Worm (Caenorhabditis elegans) whole organism, young adult: ENCODE results near the gene F12A10.1.

Experiments
- B0019.2 ChIP-seq: fragments of 200-800 bp; sonication (Bioruptor generic); conservative IDR thresholded peaks from 2 replicates; pipeline ENCODE4 v1.3.6; 2022; ENCODE audit warnings: missing genetic modification reagents, missing genetic modification characterization, missing compliant biosample characterization
- B0336.3 ChIP-seq: fragments of 200-800 bp; sonication (Bioruptor generic); IDR thresholded peaks from 2 replicates; pipeline ENCODE4 v1.3.6; 2022; ENCODE audit warnings: missing genetic modification characterization, missing compliant biosample characterization
- C06A6.2 ChIP-seq: fragments of 200-800 bp; sonication (Bioruptor generic); conservative IDR thresholded peaks from 2 replicates; pipeline ENCODE4 v1.3.6; 2022; ENCODE audit warnings: missing genetic modification characterization, missing compliant biosample characterization
- D2030.7 ChIP-seq: fragments of 200-800 bp; sonication (Bioruptor generic); IDR thresholded peaks from 2 replicates; pipeline ENCODE4 v1.3.6; 2022; ENCODE audit warnings: missing genetic modification reagents, missing genetic modification characterization, missing compliant biosample characterization
- F22D6.2 ChIP-seq: sonication (generic microtip); optimal IDR thresholded peaks from 2 replicates; lab custom pipeline; 2016; ENCODE audit warnings: mild to moderate bottlenecking, missing genetic modification characterization, missing compliant biosample characterization
- F39B2.1 ChIP-seq: fragments of 200-800 bp; sonication (Bioruptor generic); IDR thresholded peaks from 2 replicates; pipeline ENCODE4 v1.3.6; 2022; ENCODE audit warnings: missing genetic modification reagents, missing genetic modification characterization, missing compliant biosample characterization
- ZK185.1 ChIP-seq: sonication (generic microtip); optimal IDR thresholded peaks from 2 replicates; lab custom pipeline; 2016; ENCODE audit warnings: mild to moderate bottlenecking, missing genetic modification characterization, missing compliant biosample characterization; ENCODE audit not compliant: poor library complexity, severe bottlenecking
- atf-7 ChIP-seq: sonication (generic microtip); optimal IDR thresholded peaks from 2 replicates; lab custom pipeline; 2017; ENCODE audit warnings: mild to moderate bottlenecking, missing genetic modification characterization, missing compliant biosample characterization
- attf-6 ChIP-seq: fragments of 200-800 bp; sonication (Bioruptor generic); IDR thresholded peaks from 2 replicates; pipeline ENCODE4 v1.3.6; 2022; ENCODE audit warnings: missing genetic modification reagents, missing genetic modification characterization, missing compliant biosample characterization
- bed-2 ChIP-seq: fragments of 200-800 bp; sonication (Bioruptor generic); IDR thresholded peaks from 2 replicates; pipeline ENCODE4 v1.3.6; 2022; ENCODE audit warnings: missing genetic modification reagents, missing genetic modification characterization, missing compliant biosample characterization
- cebp-1 ChIP-seq, 2 experiments: fragments of 200-800 bp in 1 of 2; sonication (Bioruptor generic) in 1 of 2; sonication (generic microtip) in 1 of 2; IDR thresholded peaks in 1 of 2; optimal IDR thresholded peaks in 1 of 2; 2 replicates each; pipeline versions ENCODE4 v1.3.6 to Lab custom; 2017 to 2022; ENCODE audit warnings: missing compliant biosample characterization in 2 of 2, missing genetic modification characterization in 2 of 2, mild to moderate bottlenecking in 1 of 2, missing genetic modification reagents in 1 of 2, moderate library complexity in 1 of 2
- ceh-100 ChIP-seq: fragments of 200-800 bp; sonication (Bioruptor generic); IDR thresholded peaks from 2 replicates; pipeline ENCODE4 v1.3.6; 2022; ENCODE audit warnings: missing genetic modification reagents, missing genetic modification characterization, missing compliant biosample characterization
- ceh-79 ChIP-seq: sonication (generic microtip); optimal IDR thresholded peaks from 2 replicates; lab custom pipeline; 2017; ENCODE audit warnings: mild to moderate bottlenecking, missing genetic modification characterization, missing compliant biosample characterization
- die-1 ChIP-seq: sonication (generic microtip); optimal IDR thresholded peaks from 2 replicates; lab custom pipeline; 2016; ENCODE audit warnings: missing genotype, mild to moderate bottlenecking, missing genetic modification characterization, missing compliant biosample characterization
- egl-18 ChIP-seq: fragments of 200-800 bp; sonication (Bioruptor generic); IDR thresholded peaks from 2 replicates; pipeline ENCODE4 v1.3.6; 2022; ENCODE audit warnings: missing genetic modification reagents, missing genetic modification characterization, missing compliant biosample characterization
- egrh-3 ChIP-seq: fragments of 200-800 bp; sonication (Bioruptor generic); IDR thresholded peaks from 2 replicates; pipeline ENCODE4 v1.3.6; 2022; ENCODE audit warnings: missing genetic modification reagents, missing genetic modification characterization, missing compliant biosample characterization
- ets-4 ChIP-seq: fragments of 200-800 bp; sonication (Bioruptor generic); optimal IDR thresholded peaks from 2 replicates; lab custom pipeline; 2018; ENCODE audit warnings: mild to moderate bottlenecking, missing genetic modification characterization, missing compliant biosample characterization
- fkh-3 ChIP-seq: sonication (generic microtip); optimal IDR thresholded peaks from 2 replicates; lab custom pipeline; 2016; ENCODE audit warnings: mild to moderate bottlenecking, missing genetic modification characterization, missing compliant biosample characterization
- him-1 ChIP-seq: sonication (generic microtip); optimal IDR thresholded peaks from 2 replicates; lab custom pipeline; 2016; ENCODE audit warnings: missing genotype, missing genetic modification reagents, missing genetic modification characterization, missing compliant biosample characterization
- let-526 ChIP-seq: fragments of 200-800 bp; sonication (Bioruptor generic); IDR thresholded peaks from 2 replicates; pipeline ENCODE4 v1.3.6; 2022; ENCODE audit warnings: missing genetic modification reagents, missing genetic modification characterization, missing compliant biosample characterization
- let-607 ChIP-seq, 2 experiments: fragments of 200-800 bp in 1 of 2; sonication (Bioruptor generic) in 1 of 2; sonication (generic microtip) in 1 of 2; optimal IDR thresholded peaks; 2 replicates each; lab custom pipeline; 2016 to 2018; ENCODE audit warnings: mild to moderate bottlenecking in 2 of 2, missing compliant biosample characterization in 2 of 2, missing genetic modification characterization in 2 of 2, moderate library complexity in 2 of 2, missing genotype in 1 of 2
- lin-26 ChIP-seq: fragments of 200-800 bp; sonication (Bioruptor generic); IDR thresholded peaks from 2 replicates; pipeline ENCODE4 v1.3.6; 2022; ENCODE audit warnings: missing genetic modification reagents, missing genetic modification characterization, missing compliant biosample characterization
- lin-54 ChIP-seq: fragments of 200-800 bp; sonication (Bioruptor generic); optimal IDR thresholded peaks from 2 replicates; lab custom pipeline; 2018; ENCODE audit warnings: mild to moderate bottlenecking, missing genetic modification characterization, missing compliant biosample characterization
- lir-1 ChIP-seq: fragments of 200-800 bp; sonication (Bioruptor generic); conservative IDR thresholded peaks from 2 replicates; pipeline ENCODE4 v1.3.6; 2022; ENCODE audit warnings: missing genetic modification reagents, missing genetic modification characterization, missing compliant biosample characterization
- madf-10 ChIP-seq: sonication (generic microtip); optimal IDR thresholded peaks from 2 replicates; lab custom pipeline; 2016; ENCODE audit warnings: mild to moderate bottlenecking, missing genetic modification characterization, missing compliant biosample characterization
- madf-3 ChIP-seq: fragments of 200-800 bp; sonication (Bioruptor generic); IDR thresholded peaks from 2 replicates; pipeline ENCODE4 v1.3.6; 2022; ENCODE audit warnings: missing genetic modification reagents, missing genetic modification characterization, missing compliant biosample characterization
- mel-28 ChIP-seq: sonication (generic microtip); optimal IDR thresholded peaks from 2 replicates; lab custom pipeline; 2016; ENCODE audit warnings: borderline replicate concordance, mild to moderate bottlenecking, missing genetic modification characterization, missing compliant biosample characterization
- mxl-1 ChIP-seq: sonication (generic microtip); optimal IDR thresholded peaks from 2 replicates; lab custom pipeline; 2016; ENCODE audit warnings: missing genetic modification characterization, missing compliant biosample characterization
- nfya-1 ChIP-seq: sonication (generic microtip); optimal IDR thresholded peaks from 2 replicates; lab custom pipeline; 2017; ENCODE audit warnings: antibody characterized with exemption, missing compliant biosample characterization, missing genetic modification characterization, borderline replicate concordance; ENCODE audit not compliant: insufficient read depth
- nhr-80 ChIP-seq: sonication (generic microtip); optimal IDR thresholded peaks from 2 replicates; lab custom pipeline; 2016; ENCODE audit warnings: missing genetic modification characterization, missing compliant biosample characterization
- sdz-38 ChIP-seq: sonication (generic microtip); optimal IDR thresholded peaks from 2 replicates; lab custom pipeline; 2016; ENCODE audit warnings: missing genotype, missing genetic modification characterization, missing compliant biosample characterization
- snpc-1.3 ChIP-seq: sonication (generic microtip); optimal IDR thresholded peaks from 2 replicates; lab custom pipeline; 2017; ENCODE audit warnings: missing genetic modification characterization, mild to moderate bottlenecking, missing compliant biosample characterization, antibody characterized with exemption, moderate library complexity, missing genotype, missing genetic modification reagents; ENCODE audit not compliant: insufficient read depth
- tlf-1 ChIP-seq: fragments of 200-800 bp; sonication (Bioruptor generic); optimal IDR thresholded peaks from 2 replicates; lab custom pipeline; 2018; ENCODE audit warnings: mild to moderate bottlenecking, missing genetic modification characterization, missing compliant biosample characterization
- unc-62 ChIP-seq: fragments of 150-350 bp; optimal IDR thresholded peaks from 2 replicates; lab custom pipeline; 2014; ENCODE audit warnings: missing biosample characterization, missing genetic modification reagents, missing genetic modification characterization
- ztf-18 ChIP-seq: sonication (generic microtip); optimal IDR thresholded peaks from 2 replicates; lab custom pipeline; 2016; ENCODE audit warnings: missing genotype, mild to moderate bottlenecking, missing genetic modification characterization, missing compliant biosample characterization
- ztf-22 ChIP-seq: fragments of 200-800 bp; sonication (Bioruptor generic); optimal IDR thresholded peaks from 2 replicates; lab custom pipeline; 2018; ENCODE audit warnings: mild to moderate bottlenecking, missing genetic modification characterization, moderate library complexity, missing compliant biosample characterization
- ztf-25 ChIP-seq: fragments of 200-800 bp; sonication (Bioruptor generic); IDR thresholded peaks from 2 replicates; pipeline ENCODE4 v1.3.6; 2022; ENCODE audit warnings: missing genetic modification reagents, missing genetic modification characterization, missing compliant biosample characterization

F12A10.1 gene

DNA sequence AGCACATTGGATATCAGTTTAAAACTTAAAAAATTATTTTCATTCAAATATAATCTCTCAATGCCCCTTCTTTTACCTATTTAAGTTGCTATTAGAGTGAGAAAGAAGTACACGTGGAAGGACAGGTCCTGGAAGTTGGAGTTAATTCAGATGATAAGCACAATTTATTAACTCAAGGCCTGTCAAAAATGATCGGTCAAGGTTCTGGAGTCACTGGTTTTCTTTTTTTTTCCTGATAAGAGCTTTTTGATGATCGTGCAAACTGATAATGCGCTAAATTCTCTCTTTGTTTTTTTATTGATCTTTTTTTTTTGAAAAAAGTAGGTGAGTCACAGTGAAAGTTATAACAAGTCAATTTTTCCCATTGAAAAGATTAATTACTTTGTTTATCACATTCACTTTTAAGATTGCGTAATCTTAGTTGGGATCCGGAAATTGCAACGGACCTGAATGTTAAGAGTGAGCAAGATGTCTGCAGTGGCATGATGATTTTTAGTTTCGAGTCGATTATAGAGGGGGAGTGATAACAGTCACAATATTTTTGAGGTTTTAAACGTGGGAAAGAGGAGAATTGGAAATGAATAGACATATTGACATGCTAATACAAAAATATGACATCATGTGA, 16.2 kb downstream of the F12A10.1 start:
- peak; percentile 90 for TF ChIP-seq nhr-80 (tag; lab: Kevin White, UChicago)
- TF ChIP-seq let-607 (tag; optimal IDR thresholded peaks at IDR 0.05; lab: Kevin White, UChicago), result peak; percentile 88 to 93
- peak; percentile 34 for TF ChIP-seq unc-62
- TF ChIP-seq cebp-1 (GFP tag; IDR thresholded peaks at IDR 0.05; lab: Robert Waterston, UW), result no peak
- TF ChIP-seq cebp-1 (tag; optimal IDR thresholded peaks at IDR 0.05; lab: Kevin White, UChicago), result no peak
- peak; percentile 78 for TF ChIP-seq atf-7 (tag; lab: Kevin White, UChicago)
- TF ChIP-seq bed-2 (GFP tag; lab: Robert Waterston, UW), result no peak

DNA sequence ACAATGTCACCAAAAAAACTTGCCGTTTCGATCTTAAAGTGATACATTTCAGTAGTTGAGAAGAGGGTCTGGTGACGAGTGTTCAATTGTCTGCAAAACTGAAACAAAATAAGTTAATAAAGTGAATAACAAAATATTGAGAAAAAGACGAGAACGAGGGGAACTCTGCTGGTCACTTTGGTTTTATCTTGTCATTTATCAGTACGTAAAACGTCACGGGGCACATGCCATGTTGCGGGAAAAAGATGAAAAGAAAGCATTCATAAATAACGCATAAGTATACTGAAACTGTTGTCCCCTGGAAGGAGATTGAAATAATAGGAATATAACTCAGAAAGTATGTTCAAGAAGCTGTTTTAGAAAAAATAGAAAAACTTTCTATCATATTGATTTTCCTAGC, 18.5 kb downstream of the F12A10.1 start, which contains the start of gene sahd-1:
Gene sahd-1, minus strand, starts transcription at position 100 of the 400 bp plus-strand sequence.
- no peak for TF ChIP-seq ztf-25 (GFP tag; lab: Robert Waterston, UW)
- TF ChIP-seq nhr-80 (tag; lab: Kevin White, UChicago), result peak; percentile 24
- TF ChIP-seq, all 124 proteins: peak for 1

DNA sequence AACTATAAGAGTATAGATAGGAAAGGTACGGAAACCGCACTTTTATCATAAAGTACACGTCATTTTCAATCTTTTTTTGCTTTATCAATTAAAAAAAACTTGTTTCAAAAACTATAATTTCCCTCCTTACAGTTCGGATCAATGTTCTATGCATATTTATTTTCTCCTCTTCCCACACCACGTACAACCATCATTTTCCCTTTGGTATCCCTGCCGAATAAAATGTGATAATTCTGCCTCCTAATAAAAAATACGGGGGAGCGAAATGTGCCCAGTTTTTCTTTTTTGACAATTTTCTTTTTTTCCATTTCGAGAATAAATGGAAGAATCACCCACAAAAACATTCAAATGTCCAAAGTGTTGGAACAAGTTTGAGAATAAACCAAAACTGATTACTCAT, 19.2 kb downstream of the F12A10.1 start, which contains the start of gene ZK177.3:
Gene ZK177.3, plus strand, starts transcription at position 301 of the 400 bp plus-strand sequence.
- TF ChIP-seq snpc-1.3 (tag; lab: Kevin White, UChicago), result no peak
- TF ChIP-seq atf-7 (tag; lab: Kevin White, UChicago), result no peak
- no peak for TF ChIP-seq B0336.3 (GFP tag; lab: Robert Waterston, UW)
- no peak for TF ChIP-seq him-1
- no peak for TF ChIP-seq F39B2.1 (GFP tag; lab: Robert Waterston, UW)
- TF ChIP-seq tlf-1 (GFP tag; lab: Kevin White, UChicago), result no peak
- TF ChIP-seq lin-26 (GFP tag; lab: Robert Waterston, UW), result no peak
- TF ChIP-seq egl-18 (GFP tag; lab: Robert Waterston, UW), result no peak
- TF ChIP-seq B0019.2, result no peak
- TF ChIP-seq D2030.7 (GFP tag; lab: Robert Waterston, UW), result no peak
- TF ChIP-seq madf-3 (GFP tag; lab: Robert Waterston, UW), result no peak
- TF ChIP-seq mxl-1, result no peak

DNA sequence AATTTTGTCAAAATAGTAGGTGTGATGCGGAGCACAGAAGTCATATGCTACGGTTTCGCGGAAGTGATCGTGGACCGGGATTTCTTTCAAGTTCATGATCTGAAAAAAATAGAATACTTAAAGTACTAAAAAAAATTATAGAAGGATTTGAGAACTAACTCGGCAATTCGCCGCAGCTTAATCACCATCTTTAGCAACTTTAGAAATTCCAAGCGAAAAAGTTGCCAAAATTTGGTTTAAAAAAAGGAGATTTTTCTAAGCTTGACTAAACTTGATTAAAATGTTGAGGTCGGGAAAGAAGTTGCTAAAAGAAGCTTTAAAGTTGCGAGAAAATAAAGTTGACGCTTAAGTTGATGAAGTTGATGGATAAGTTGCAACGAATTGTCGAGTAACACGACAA, 21.3 kb downstream of the F12A10.1 start, which contains the start of gene ZK177.9:
Gene ZK177.9, minus strand, starts transcription at position 101 of the 400 bp plus-strand sequence.
- no peak for TF ChIP-seq lin-54
- no peak for TF ChIP-seq ceh-100 (GFP tag; lab: Robert Waterston, UW)
- TF ChIP-seq, all 124 proteins: peak for 0

DNA sequence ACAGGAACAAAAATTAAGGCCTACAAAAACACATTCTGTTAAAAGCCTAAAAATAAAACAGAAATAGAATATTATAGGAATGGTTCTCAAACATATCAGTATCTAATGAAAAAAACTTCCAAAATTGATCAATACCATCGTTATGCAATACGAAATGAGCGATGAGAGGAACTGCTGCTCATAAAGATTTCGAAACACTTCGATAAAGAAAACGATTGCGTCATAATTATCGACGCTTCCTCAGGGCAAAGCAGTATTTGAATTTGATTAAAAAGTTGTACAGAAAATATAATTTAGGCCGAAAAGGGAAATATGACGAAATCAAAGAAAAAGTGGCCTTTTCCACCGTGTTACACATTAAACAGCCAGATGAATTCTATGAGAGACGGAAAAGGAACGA, 21.7 kb downstream of the F12A10.1 start:
- TF ChIP-seq egrh-3 (GFP tag; lab: Robert Waterston, UW), result no peak
- no peak for TF ChIP-seq ceh-79 (tag; lab: Kevin White, UChicago)
- no peak for TF ChIP-seq let-526 (GFP tag; lab: Robert Waterston, UW)
- no peak for TF ChIP-seq sdz-38
- no peak for TF ChIP-seq die-1
- no peak for TF ChIP-seq ztf-18 (tag; lab: Kevin White, UChicago)
- no peak for TF ChIP-seq C06A6.2 (GFP tag; lab: Robert Waterston, UW)
- TF ChIP-seq attf-6 (GFP tag; lab: Robert Waterston, UW), result no peak
- no peak for TF ChIP-seq F22D6.2 (tag; lab: Kevin White, UChicago)
- no peak for TF ChIP-seq mel-28 (tag; lab: Kevin White, UChicago)
- TF ChIP-seq lir-1 (GFP tag; lab: Robert Waterston, UW), result no peak
- TF ChIP-seq nfya-1, result no peak
- no peak for TF ChIP-seq madf-10 (tag; lab: Kevin White, UChicago)
- TF ChIP-seq ztf-22, result no peak
- TF ChIP-seq ets-4 (GFP tag; lab: Kevin White, UChicago), result no peak
- TF ChIP-seq ZK185.1 (tag; lab: Kevin White, UChicago), result no peak
- TF ChIP-seq fkh-3, result no peak
- TF ChIP-seq, all 124 proteins: peak for 0
